Fruit fly (Drosophila melanogaster): ENCODE results near the gene Snmp1.

DNA sequence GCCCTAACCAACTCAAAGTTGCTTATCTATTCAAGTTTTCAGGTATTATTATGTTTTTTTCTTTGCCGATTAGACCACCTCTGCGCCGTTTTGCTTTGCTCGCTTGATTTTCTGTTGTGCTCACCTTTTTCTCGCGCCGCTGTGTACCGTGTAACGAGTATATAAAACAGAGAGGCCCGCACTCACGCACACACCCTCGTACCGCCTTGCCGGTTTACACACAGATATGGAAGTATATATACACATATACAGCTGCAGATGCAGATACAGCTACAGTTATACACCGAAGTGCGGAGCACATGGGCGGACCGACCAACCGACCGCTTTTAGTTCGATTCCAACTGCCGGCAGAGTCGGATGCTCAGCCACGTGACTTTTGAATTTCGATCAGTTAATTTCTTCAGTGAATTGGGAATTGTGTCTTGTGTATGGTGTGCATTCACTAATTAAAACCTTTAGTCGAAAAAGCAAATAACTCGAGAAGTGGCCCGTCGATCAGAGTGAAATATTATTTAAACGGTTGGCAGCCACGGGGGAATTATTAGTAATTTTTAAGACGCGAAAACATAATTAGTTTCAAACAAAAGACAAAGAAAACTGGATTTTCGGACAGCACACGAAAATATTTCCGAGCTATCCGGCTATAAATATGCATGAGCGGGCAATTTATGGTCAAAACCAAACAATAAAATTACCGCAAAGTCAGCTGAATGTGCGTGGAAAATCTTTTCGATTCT lies 20.7 kb upstream of the Snmp1 start:
- TF ChIP-seq Dfd (GFP tag; optimal IDR thresholded peaks at IDR 0.05) (no peak), gro (GFP tag; optimal IDR thresholded peaks at IDR 0.05) (peak; percentile 82), CG34422 (GFP tag; IDR thresholded peaks at IDR 0.05) (peak; percentile 90), ham (GFP tag; IDR thresholded peaks at IDR 0.05) (no peak), Deaf1 (tag; optimal IDR thresholded peaks at IDR 0.05) (peak; percentile 95), CG15479 (GFP tag; optimal IDR thresholded peaks at IDR 0.05) (no peak), CG6175 (GFP tag; IDR thresholded peaks at IDR 0.05) (no peak), ro (GFP tag; IDR thresholded peaks at IDR 0.05) (no peak), crp (GFP tag; optimal IDR thresholded peaks at IDR 0.05) (no peak), MESR4 (GFP tag; optimal IDR thresholded peaks at IDR 0.05) (peak; percentile 26), sc (optimal IDR thresholded peaks at IDR 0.05) (no peak), sc (GFP tag; optimal IDR thresholded peaks at IDR 0.05) (no peak), pzg (GFP tag; optimal IDR thresholded peaks at IDR 0.05) (no peak)
